Fruit fly (Drosophila melanogaster) whole organism, embryonic: ENCODE data around the gene Mccc1.
A peak's percentile ranks its signal among the peaks of the same experiment; 100 is the strongest.

Experiments
- Awh ChIP-seq: fragments of 200-800 bp; sonication (Bioruptor generic); IDR thresholded peaks from 2 replicates; pipeline ENCODE4, ENCODE4 v1.3.6; 2022; ENCODE audit warnings: missing biosample characterization, missing genetic modification characterization
- CG10321 ChIP-seq: fragments of 200-800 bp; sonication (Bioruptor generic); IDR thresholded peaks from 2 replicates; pipeline ENCODE4 v1.3.6; 2022; ENCODE audit warnings: missing biosample characterization, missing genetic modification characterization
- CG11247 ChIP-seq: fragments of 200-800 bp; sonication (Bioruptor generic); IDR thresholded peaks from 2 replicates; pipeline ENCODE4 v1.3.6; 2022; ENCODE audit warnings: missing biosample characterization, missing genetic modification characterization
- CG11695 ChIP-seq: fragments of 200-800 bp; sonication (Bioruptor generic); IDR thresholded peaks from 3 replicates; pipeline ENCODE4 v1.3.6; 2022; ENCODE audit warnings: missing biosample characterization, missing genetic modification characterization
- CG12071 ChIP-seq: fragments of 200-800 bp; sonication (Bioruptor generic); optimal IDR thresholded peaks from 3 replicates; lab custom pipeline; 2018; ENCODE audit warnings: missing biosample characterization, mild to moderate bottlenecking, missing genetic modification characterization
- CG12659 ChIP-seq: fragments of 200-800 bp; sonication (Bioruptor generic); optimal IDR thresholded peaks from 3 replicates; lab custom pipeline; 2017; ENCODE audit warnings: mild to moderate bottlenecking, missing biosample characterization, missing genetic modification reagents, missing genetic modification characterization
- CG12942 ChIP-seq: fragments of 200-800 bp; sonication (Bioruptor generic); optimal IDR thresholded peaks from 3 replicates; lab custom pipeline; 2016; ENCODE audit warnings: missing biosample characterization, missing genetic modification characterization
- CG14710 ChIP-seq: fragments of 200-800 bp; sonication (Bioruptor generic); optimal IDR thresholded peaks from 3 replicates; lab custom pipeline; 2019; ENCODE audit warnings: missing biosample characterization, mild to moderate bottlenecking, missing genetic modification characterization, moderate library complexity
- CG15696 ChIP-seq: fragments of 200-800 bp; sonication (Bioruptor generic); optimal IDR thresholded peaks from 2 replicates; lab custom pipeline; 2019; ENCODE audit warnings: missing biosample characterization, mild to moderate bottlenecking, missing genetic modification characterization, moderate library complexity
- CG1603 ChIP-seq: fragments of 200-800 bp; sonication (Bioruptor generic); optimal IDR thresholded peaks from 2 replicates; lab custom pipeline; 2019; ENCODE audit warnings: missing biosample characterization, mild to moderate bottlenecking, missing genetic modification characterization, moderate library complexity
- CG16813 ChIP-seq: fragments of 200-800 bp; sonication (Bioruptor generic); IDR thresholded peaks from 3 replicates; pipeline ENCODE4 v1.3.6; 2022; ENCODE audit warnings: missing biosample characterization, missing genetic modification characterization; ENCODE audit not compliant: partially characterized antibody
- CG1832 ChIP-seq: fragments of 200-800 bp; sonication (Bioruptor generic); optimal IDR thresholded peaks from 2 replicates; lab custom pipeline; 2017; ENCODE audit warnings: missing biosample characterization, mild to moderate bottlenecking, missing genetic modification characterization, inconsistent platforms
- CG2116 ChIP-seq: fragments of 200-800 bp; sonication (Bioruptor generic); optimal IDR thresholded peaks from 3 replicates; lab custom pipeline; 2018; ENCODE audit warnings: missing biosample characterization, mild to moderate bottlenecking, missing genetic modification characterization
- CG2712 ChIP-seq: fragments of 200-800 bp; optimal IDR thresholded peaks from 3 replicates; lab custom pipeline; 2019; ENCODE audit warnings: missing biosample characterization, mild to moderate bottlenecking, missing genetic modification characterization, moderate library complexity
- CG5180 ChIP-seq: fragments of 200-800 bp; sonication (Bioruptor generic); optimal IDR thresholded peaks from 3 replicates; lab custom pipeline; 2017; ENCODE audit warnings: missing biosample characterization, missing genetic modification characterization, mild to moderate bottlenecking, moderate library complexity, missing genetic modification reagents
- CG7963 ChIP-seq: fragments of 200-800 bp; sonication (Bioruptor generic); IDR thresholded peaks from 3 replicates; pipeline ENCODE4 v1.3.6; 2022; ENCODE audit warnings: missing biosample characterization, missing genetic modification characterization; ENCODE audit not compliant: partially characterized antibody
- CG8388 ChIP-seq: fragments of 200-800 bp; sonication (Bioruptor generic); optimal IDR thresholded peaks from 2 replicates; lab custom pipeline; 2019; ENCODE audit warnings: missing biosample characterization, mild to moderate bottlenecking, missing genetic modification characterization, moderate library complexity
- CG9437 ChIP-seq: fragments of 200-800 bp; sonication (Bioruptor generic); optimal IDR thresholded peaks from 2 replicates; lab custom pipeline; 2018; ENCODE audit warnings: missing biosample characterization, mild to moderate bottlenecking, missing genetic modification characterization
- D19B ChIP-seq: fragments of 200-800 bp; sonication (Bioruptor generic); optimal IDR thresholded peaks from 2 replicates; lab custom pipeline; 2017; ENCODE audit warnings: missing biosample characterization, mild to moderate bottlenecking, missing genetic modification characterization
- Dad ChIP-seq: fragments of 200-800 bp; sonication (Bioruptor generic); optimal IDR thresholded peaks from 3 replicates; lab custom pipeline; 2016; ENCODE audit warnings: missing biosample characterization, missing genetic modification characterization
- Dfd ChIP-seq, 2 experiments: fragments of >200 bp; optimal IDR thresholded peaks; 2 replicates each; lab custom pipeline; 2017; ENCODE audit warnings: missing biosample characterization in 2 of 2, missing genetic modification characterization in 2 of 2
- Dip2 ChIP-seq: fragments of 200-800 bp; sonication (Bioruptor generic); IDR thresholded peaks from 2 replicates; pipeline ENCODE4 v1.3.6; 2022; ENCODE audit warnings: missing biosample characterization, missing genetic modification characterization
- Eip74EF ChIP-seq, 2 experiments: fragments of 200-800 bp in 1 of 2; fragments of >200 bp in 1 of 2; sonication (Bioruptor generic) in 1 of 2; optimal IDR thresholded peaks; 2 replicates each; lab custom pipeline; 2017 to 2019; ENCODE audit warnings: missing biosample characterization in 2 of 2, missing genetic modification characterization in 2 of 2, mild to moderate bottlenecking in 1 of 2, moderate library complexity in 1 of 2
- Ets65A ChIP-seq: fragments of 200-800 bp; sonication (Bioruptor generic); peaks from one replicate; lab custom pipeline; 2016; ENCODE audit warnings: missing biosample characterization, missing genetic modification characterization
- Hand ChIP-seq: fragments of 200-800 bp; sonication (Bioruptor generic); optimal IDR thresholded peaks from 2 replicates; lab custom pipeline; 2017; ENCODE audit warnings: mild to moderate bottlenecking, missing biosample characterization, missing genetic modification reagents, missing genetic modification characterization
- Hr3 ChIP-seq: fragments of 200-800 bp; sonication (Bioruptor generic); optimal IDR thresholded peaks from 3 replicates; lab custom pipeline; 2016; ENCODE audit warnings: missing biosample characterization, missing genetic modification characterization
- MBD-R2 ChIP-seq: fragments of 200-800 bp; sonication (Bioruptor generic); IDR thresholded peaks from 2 replicates; pipeline ENCODE4 v1.3.6; 2022; ENCODE audit warnings: missing biosample characterization, missing genetic modification characterization
- Myb ChIP-seq: fragments of 200-800 bp; sonication (Bioruptor generic); optimal IDR thresholded peaks from 2 replicates; lab custom pipeline; 2016; ENCODE audit warnings: missing biosample characterization, missing genetic modification characterization
- Oaz ChIP-seq: fragments of 200-800 bp; sonication (Bioruptor generic); IDR thresholded peaks from 2 replicates; pipeline ENCODE4 v1.3.6; 2022; ENCODE audit warnings: missing biosample characterization, missing genetic modification characterization
- Oli ChIP-seq: fragments of 200-800 bp; sonication (Bioruptor generic); optimal IDR thresholded peaks from 2 replicates; lab custom pipeline; 2018; ENCODE audit warnings: missing biosample characterization, mild to moderate bottlenecking, missing genetic modification characterization, moderate library complexity
- Sox102F ChIP-seq: fragments of 200-800 bp; sonication (Bioruptor generic); optimal IDR thresholded peaks from 2 replicates; lab custom pipeline; 2018; ENCODE audit warnings: missing biosample characterization, mild to moderate bottlenecking, missing genetic modification characterization, moderate library complexity
- Trl ChIP-seq, 3 experiments: fragments of >200 bp in 2 of 3; fragments of 200-800 bp in 1 of 3; sonication (Bioruptor generic) in 1 of 3; optimal IDR thresholded peaks; 2 replicates in 1 of 3; 3 replicates in 2 of 3; lab custom pipeline; 2016 to 2017; ENCODE audit warnings: missing biosample characterization in 1 of 3, missing genetic modification characterization in 1 of 3
- YL-1 ChIP-seq: fragments of 200-800 bp; sonication (Bioruptor generic); optimal IDR thresholded peaks from 3 replicates; lab custom pipeline; 2017; ENCODE audit warnings: missing biosample characterization, mild to moderate bottlenecking, missing genetic modification characterization
- ara ChIP-seq: fragments of 200-800 bp; sonication (Bioruptor generic); IDR thresholded peaks from 2 replicates; pipeline ENCODE4 v1.3.6; 2022; ENCODE audit warnings: missing biosample characterization, missing genetic modification characterization
- dan ChIP-seq: fragments of 200-800 bp; sonication (Bioruptor generic); IDR thresholded peaks from 2 replicates; pipeline ENCODE4 v1.3.6; 2022; ENCODE audit warnings: missing biosample characterization, missing genetic modification characterization
- dm ChIP-seq: fragments of 200-800 bp; sonication (Bioruptor generic); optimal IDR thresholded peaks from 3 replicates; lab custom pipeline; 2016; ENCODE audit warnings: missing biosample characterization, missing genetic modification characterization
- ewg ChIP-seq: fragments of 200-800 bp; sonication (Bioruptor generic); optimal IDR thresholded peaks from 3 replicates; lab custom pipeline; 2017; ENCODE audit warnings: mild to moderate bottlenecking, missing biosample characterization, missing genetic modification reagents, missing genetic modification characterization
- fu2 ChIP-seq: fragments of 200-800 bp; sonication (Bioruptor generic); optimal IDR thresholded peaks from 2 replicates; lab custom pipeline; 2016; ENCODE audit warnings: missing biosample characterization, missing genetic modification characterization
- gfzf ChIP-seq: fragments of 200-800 bp; sonication (Bioruptor generic); optimal IDR thresholded peaks from 2 replicates; lab custom pipeline; 2016; ENCODE audit warnings: missing biosample characterization, mild to moderate bottlenecking, missing genetic modification characterization, moderate library complexity
- mam ChIP-seq: fragments of 200-800 bp; sonication (Bioruptor generic); optimal IDR thresholded peaks from 3 replicates; lab custom pipeline; 2016; ENCODE audit warnings: missing biosample characterization, missing genetic modification characterization
- nau ChIP-seq: fragments of 200-800 bp; sonication (Bioruptor generic); optimal IDR thresholded peaks from 3 replicates; lab custom pipeline; 2017; ENCODE audit warnings: missing biosample characterization, mild to moderate bottlenecking, missing genetic modification characterization, missing genetic modification reagents
- oc ChIP-seq: fragments of 200-800 bp; sonication (Bioruptor generic); optimal IDR thresholded peaks from 2 replicates; lab custom pipeline; 2018; ENCODE audit warnings: missing biosample characterization, mild to moderate bottlenecking, missing genetic modification characterization, moderate library complexity
- psq ChIP-seq: fragments of 200-800 bp; sonication (Bioruptor generic); optimal IDR thresholded peaks from 2 replicates; lab custom pipeline; 2017; ENCODE audit warnings: missing biosample characterization, missing genetic modification characterization
- seq ChIP-seq: fragments of 200-800 bp; sonication (Bioruptor generic); IDR thresholded peaks from 2 replicates; pipeline ENCODE4 v1.3.6; 2022; ENCODE audit warnings: missing biosample characterization, missing genetic modification characterization
- sim ChIP-seq: fragments of 200-800 bp; sonication (Bioruptor generic); IDR thresholded peaks from 2 replicates; pipeline ENCODE4 v1.3.6; 2022; ENCODE audit warnings: missing biosample characterization, missing genetic modification characterization
- ssp ChIP-seq: fragments of 200-800 bp; sonication (Bioruptor generic); IDR thresholded peaks from 2 replicates; pipeline ENCODE4 v1.3.6; 2022; ENCODE audit warnings: missing biosample characterization, missing genetic modification characterization
- unc-4 ChIP-seq: fragments of 200-800 bp; sonication (Bioruptor generic); IDR thresholded peaks from 2 replicates; pipeline ENCODE4 v1.3.6; 2022; ENCODE audit warnings: missing biosample characterization, missing genetic modification characterization; ENCODE audit not compliant: partially characterized antibody
- zen ChIP-seq: fragments of 200-800 bp; sonication (Bioruptor generic); optimal IDR thresholded peaks from 3 replicates; lab custom pipeline; 2018; ENCODE audit warnings: missing biosample characterization, mild to moderate bottlenecking, missing genetic modification characterization, moderate library complexity

Mccc1 gene

DNA sequence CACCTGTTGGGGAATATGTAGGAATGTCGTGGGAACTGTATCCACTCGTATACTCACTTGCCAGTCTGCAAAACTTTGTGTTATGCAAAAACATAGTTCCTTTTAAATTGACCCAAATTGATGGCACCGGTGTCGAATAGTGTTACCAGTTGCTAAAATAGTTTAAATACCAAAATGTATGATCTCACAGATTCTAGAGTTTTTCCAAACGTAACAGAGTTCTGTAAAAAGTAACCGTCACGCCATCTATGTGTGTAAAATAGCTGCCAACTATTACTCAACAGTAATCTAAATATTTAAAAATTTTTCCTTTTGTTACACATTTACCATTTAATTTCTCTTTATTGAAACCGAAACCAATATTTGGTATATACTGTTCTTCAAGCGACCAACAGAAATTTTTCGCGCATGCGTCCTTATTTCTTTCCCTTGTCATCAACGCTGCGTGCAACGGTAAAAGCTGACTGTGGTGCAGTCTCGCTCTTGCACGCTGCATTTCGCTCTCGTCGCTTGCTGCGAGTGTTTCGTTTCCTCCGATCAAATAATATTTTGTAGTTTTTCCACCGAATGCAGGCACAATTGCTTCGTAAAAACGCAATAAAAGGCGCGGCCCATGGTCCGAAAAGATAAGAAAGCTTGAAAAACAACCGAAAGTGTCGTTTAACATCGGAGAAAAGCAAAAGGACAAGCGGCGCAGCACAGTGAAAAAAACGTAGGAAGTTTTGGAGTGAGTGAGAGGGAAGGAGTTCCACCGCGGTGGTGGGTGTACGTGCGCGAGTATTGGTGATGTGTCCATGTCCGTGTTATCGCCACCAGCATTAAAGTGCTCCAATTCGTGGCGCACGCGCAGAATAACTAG is 18.6 kb upstream of the Mccc1 start, which contains the start of the genes FeCH and RhoGAP100F (continued):
- TF ChIP-seq zen = no peak
- TF ChIP-seq CG9437 = peak; percentile 20
- TF ChIP-seq unc-4 (GFP tag; lab: Robert Waterston, UW) = 0 out of 2 replicates have a peak, but pooled peaks have one; percentile 26
- peak; percentile 59 for TF ChIP-seq CG10321 (GFP tag; lab: Robert Waterston, UW)
- peak; percentile 91 for TF ChIP-seq ewg
- TF ChIP-seq Awh = no peak
- TF ChIP-seq dm (GFP tag; lab: Kevin White, UChicago) = no peak
- no peak for TF ChIP-seq CG12942 (GFP tag; lab: Kevin White, UChicago)
- no peak for TF ChIP-seq fu2 (GFP tag; lab: Kevin White, UChicago)
- peak; percentile 81 for TF ChIP-seq gfzf
- TF ChIP-seq CG11695 (GFP tag; lab: Robert Waterston, UW) = no peak
- no peak for TF ChIP-seq Dfd (GFP tag; optimal IDR thresholded peaks at IDR 0.05; lab: Kevin White, UChicago)
- TF ChIP-seq CG14710 = peak; percentile 34
- peak; percentile 49 for TF ChIP-seq CG12659 (GFP tag; lab: Kevin White, UChicago)
- no peak for TF ChIP-seq mam
- peak; percentile 29 for TF ChIP-seq Ets65A
- no peak for TF ChIP-seq CG8388 (GFP tag; lab: Kevin White, UChicago)
- no peak for TF ChIP-seq Dad (GFP tag; lab: Kevin White, UChicago)
- TF ChIP-seq D19B = no peak
- TF ChIP-seq Oli (tag; lab: Kevin White, UChicago) = no peak
- no peak for TF ChIP-seq Sox102F (GFP tag; lab: Kevin White, UChicago)
- no peak for TF ChIP-seq sim
- peak in 1 of 2 experiments; percentile 41 for TF ChIP-seq Trl (optimal IDR thresholded peaks at IDR 0.05; lab: Kevin White, UChicago)
- no peak for TF ChIP-seq Trl (GFP tag; optimal IDR thresholded peaks at IDR 0.05; lab: Kevin White, UChicago)
- TF ChIP-seq CG2712 (tag; lab: Kevin White, UChicago) = peak; percentile 3
- peak; percentile 69 for TF ChIP-seq Myb
- peak; percentile 21 for TF ChIP-seq YL-1 (GFP tag; lab: Kevin White, UChicago)
- no peak for TF ChIP-seq psq (GFP tag; lab: Kevin White, UChicago)
- TF ChIP-seq CG12071 = no peak
- TF ChIP-seq Oaz = no peak
- TF ChIP-seq CG16813 (GFP tag; lab: Robert Waterston, UW) = no peak
- TF ChIP-seq Dip2 = peak; percentile 87
- TF ChIP-seq seq (GFP tag; lab: Robert Waterston, UW) = peak; percentile 53; the same call in 1 of the 2 replicates
- no peak for TF ChIP-seq CG7963 (GFP tag; lab: Robert Waterston, UW)
- TF ChIP-seq dan (GFP tag; lab: Robert Waterston, UW) = no peak
- no peak for TF ChIP-seq CG15696
- TF ChIP-seq CG5180 (GFP tag; lab: Kevin White, UChicago) = peak; percentile 41
- peak; percentile 5 for TF ChIP-seq Hand (GFP tag; lab: Kevin White, UChicago)
- no peak for TF ChIP-seq nau (GFP tag; lab: Kevin White, UChicago)
- no peak for TF ChIP-seq Eip74EF (GFP tag; optimal IDR thresholded peaks at IDR 0.05; lab: Kevin White, UChicago)
- TF ChIP-seq MBD-R2 (GFP tag; lab: Robert Waterston, UW) = peak; percentile 73
- TF ChIP-seq Hr3 (GFP tag; lab: Kevin White, UChicago) = peak; percentile 49
- peak; percentile 32 for TF ChIP-seq CG2116 (GFP tag; lab: Kevin White, UChicago)
- no peak for TF ChIP-seq oc (tag; lab: Kevin White, UChicago)
- no peak for TF ChIP-seq ara
- no peak for TF ChIP-seq ssp
- TF ChIP-seq CG1832 (GFP tag; lab: Kevin White, UChicago) = peak; percentile 36
- peak; percentile 29 for TF ChIP-seq CG1603 (tag; lab: Kevin White, UChicago)
- no peak for TF ChIP-seq CG11247 (GFP tag; lab: Robert Waterston, UW)
